Fruit fly (Drosophila melanogaster): ENCODE results near the gene lds.

The lds gene

DNA sequence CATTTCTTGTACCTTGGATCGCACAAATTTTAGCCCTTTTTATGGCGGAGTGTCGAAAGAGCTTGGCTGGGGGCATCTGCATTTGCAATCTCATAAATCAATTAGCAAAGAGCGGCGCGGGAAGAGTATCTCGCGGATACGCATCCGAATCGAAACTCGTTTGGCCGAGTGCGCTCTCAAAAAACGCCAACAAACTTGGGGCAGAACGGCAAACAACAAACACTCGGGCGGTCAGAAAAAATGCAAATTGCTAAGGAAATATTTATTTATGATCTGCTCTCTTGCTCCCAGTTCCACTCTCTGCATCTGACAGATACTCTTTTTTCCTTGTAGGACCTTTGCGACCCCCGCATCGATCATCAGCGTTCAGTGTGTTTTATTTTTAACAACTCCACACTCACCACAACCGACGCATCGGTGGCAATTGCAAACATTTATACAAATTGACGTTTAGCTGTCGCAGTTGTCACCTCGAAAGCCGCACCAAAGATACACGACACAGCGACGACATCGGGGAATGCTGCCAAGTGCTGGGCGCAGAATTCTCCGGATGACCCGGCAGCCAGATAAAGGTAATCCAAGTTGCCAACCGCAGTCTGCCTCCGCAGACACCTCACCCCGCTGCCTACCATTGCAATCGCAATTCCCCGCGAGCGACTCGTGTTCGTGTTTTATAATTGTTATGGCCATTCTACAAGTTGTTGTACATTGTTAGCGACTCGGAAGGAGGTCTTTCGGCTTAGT, 48.9 kb downstream of the lds start:
- no peak for TF ChIP-seq CG17801 (GFP tag; optimal IDR thresholded peaks at IDR 0.05; ENCODE audit: partially characterized antibody)

DNA sequence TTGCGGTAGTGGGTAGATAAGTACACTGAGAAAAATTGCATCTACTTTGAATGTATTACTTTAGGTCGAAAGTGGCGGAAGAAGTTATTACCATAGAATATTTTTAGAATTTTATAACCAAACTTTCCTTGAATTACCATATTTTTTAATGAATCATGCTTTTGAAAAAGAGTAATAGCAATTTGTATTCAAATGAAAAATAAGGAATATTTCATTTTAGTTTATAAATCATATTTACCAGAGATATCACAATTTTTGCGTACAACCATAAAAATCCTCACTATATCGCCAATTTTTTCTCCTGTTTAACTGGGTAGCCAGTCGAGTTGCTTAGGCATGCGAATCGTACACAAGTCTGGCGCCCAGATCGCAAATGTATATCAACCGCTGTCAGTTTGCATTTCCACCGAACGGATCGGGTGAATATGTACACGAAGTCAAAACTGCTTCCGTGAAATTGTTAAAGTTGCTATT, 49.5 kb downstream of the lds start:
- no peak for TF ChIP-seq CG17801 (GFP tag; optimal IDR thresholded peaks at IDR 0.05; ENCODE audit: partially characterized antibody)

DNA sequence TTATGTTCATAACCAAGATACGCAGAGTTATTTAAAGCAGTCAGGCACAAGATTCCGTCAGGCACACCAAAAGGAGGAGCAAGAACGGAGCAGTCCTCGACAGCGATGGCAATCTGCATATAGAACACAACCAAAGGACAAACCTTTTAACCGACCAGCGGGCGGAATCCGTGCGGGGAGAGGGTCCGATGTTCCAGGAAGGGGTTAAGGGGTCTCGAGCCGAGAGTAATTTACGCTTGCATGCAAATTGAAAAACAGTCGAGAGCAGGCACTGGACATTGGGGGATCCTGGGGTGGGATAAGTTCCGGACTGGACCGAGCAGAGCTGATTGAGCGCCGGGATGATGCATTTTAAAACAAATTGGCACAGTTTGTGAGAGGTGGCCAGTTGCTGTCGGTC, 50.4 kb downstream of the lds start:
- no peak for TF ChIP-seq CG17801 (GFP tag; optimal IDR thresholded peaks at IDR 0.05; ENCODE audit: partially characterized antibody)

DNA sequence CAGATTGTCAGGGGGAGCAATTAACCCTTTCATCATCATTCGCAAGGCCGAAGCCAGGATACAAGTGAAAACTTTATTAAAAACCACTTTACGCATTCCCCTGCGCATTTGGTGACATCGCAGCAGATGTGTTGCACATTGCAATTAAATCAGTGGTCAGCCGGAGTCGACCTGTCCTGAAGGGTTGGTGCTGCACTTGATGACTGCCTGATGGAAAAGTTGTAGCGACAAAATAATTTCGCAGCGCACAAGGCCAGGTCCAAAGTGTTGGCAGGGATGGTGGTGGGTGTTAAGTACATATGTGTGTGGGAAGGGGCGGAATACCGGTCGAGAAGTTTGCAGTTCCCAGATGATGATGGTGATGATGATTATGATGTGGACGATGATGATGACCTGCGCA, 51.9 kb downstream of the lds start:
- no peak for TF ChIP-seq CG17801 (GFP tag; optimal IDR thresholded peaks at IDR 0.05; ENCODE audit: partially characterized antibody)

DNA sequence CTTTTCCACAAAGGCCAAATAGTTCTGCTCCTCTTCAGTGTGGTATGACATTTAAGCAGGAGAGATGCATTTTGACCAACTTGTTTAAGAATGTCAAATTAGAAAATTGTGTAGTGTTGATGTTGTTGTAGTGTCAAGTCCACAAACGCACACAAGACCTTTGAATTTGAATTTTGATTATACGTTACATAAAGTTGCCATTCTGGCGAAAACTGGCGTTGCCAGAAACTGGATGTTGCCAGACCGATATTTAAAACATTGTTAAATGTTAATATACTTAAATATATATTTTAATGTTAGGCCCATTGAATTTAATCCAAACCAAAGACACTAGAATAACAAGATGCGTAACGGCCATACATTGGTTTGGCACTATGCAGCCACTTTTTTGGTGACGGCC, 52.8 kb downstream of the lds start:
- TF ChIP-seq CG17801 (GFP tag; optimal IDR thresholded peaks at IDR 0.05; ENCODE audit: partially characterized antibody), result no peak
